Worm (Caenorhabditis elegans) whole organism, L4/young adult: ENCODE measurements around the gene F22B7.9.

Experiments used
- W03F9.2 ChIP-seq: fragments of 150-350 bp; optimal IDR thresholded peaks from 2 replicates; lab custom pipeline; 2014; ENCODE audit warnings: missing biosample characterization, missing genetic modification characterization
- dao-5 ChIP-seq: sonication (generic microtip); optimal IDR thresholded peaks from 2 replicates; lab custom pipeline; 2016; ENCODE audit warnings: missing genotype, missing genetic modification characterization, moderate library complexity, missing compliant biosample characterization
- him-1 ChIP-seq: sonication (generic microtip); optimal IDR thresholded peaks from 2 replicates; lab custom pipeline; 2016; ENCODE audit warnings: missing genotype, missing genetic modification reagents, missing genetic modification characterization, missing compliant biosample characterization

DNA sequence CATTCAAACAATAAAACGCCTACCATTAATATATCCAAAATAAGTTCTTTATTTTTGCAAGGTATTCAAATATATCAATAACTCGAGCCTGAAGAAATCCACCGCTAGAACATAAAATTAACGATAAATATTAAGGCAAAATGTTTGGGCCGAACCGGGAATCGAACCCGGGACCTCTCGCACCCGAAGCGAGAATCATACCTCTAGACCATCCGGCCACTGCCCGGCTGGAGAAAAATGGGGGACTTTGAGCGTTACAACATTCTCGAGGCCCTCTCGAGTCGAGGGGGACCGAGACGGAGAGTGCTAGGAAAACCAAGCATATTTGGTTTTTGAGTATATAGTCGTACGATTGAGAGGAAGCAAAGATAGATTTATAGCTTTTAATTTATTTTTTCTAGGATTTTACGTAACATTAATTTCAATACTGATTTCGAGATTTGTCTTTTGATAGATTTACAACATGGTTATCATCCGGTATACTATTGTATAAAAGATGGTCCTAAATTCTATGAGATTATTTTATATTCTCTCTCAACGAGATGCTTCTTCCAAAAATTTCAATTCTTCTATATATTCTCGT is 3.4 kb downstream of the F22B7.9 start, which contains the start of gene flp-23:
- TF ChIP-seq him-1 (tag; lab: Kevin White, UChicago) (peak; percentile 59), dao-5 (tag; lab: Kevin White, UChicago) (no peak), W03F9.2 (tag; lab: Kevin White, UChicago) (no peak)
